Worm (Caenorhabditis elegans) whole organism, mixed stage, embryonic: ENCODE data around the gene R01H10.4.

ENCODE experiments used
- M03D4.4 ChIP-seq: sonication (generic microtip); optimal IDR thresholded peaks from 2 replicates; lab custom pipeline; 2017; ENCODE audit warnings: mild to moderate bottlenecking, missing genetic modification characterization, missing compliant biosample characterization
- bed-3 ChIP-seq: fragments of 200-800 bp; sonication (Bioruptor generic); optimal IDR thresholded peaks from 3 replicates; lab custom pipeline; 2018; ENCODE audit warnings: mild to moderate bottlenecking, missing genetic modification characterization, moderate library complexity, missing compliant biosample characterization
- blmp-1 ChIP-seq: fragments of 150-350 bp; optimal IDR thresholded peaks from 2 replicates; lab custom pipeline; 2014; ENCODE audit warnings: missing biosample characterization, missing genetic modification characterization
- ceh-39 ChIP-seq: fragments of 150-350 bp; optimal IDR thresholded peaks from 2 replicates; lab custom pipeline; 2014; ENCODE audit warnings: missing biosample characterization, missing genetic modification characterization
- ceh-43 ChIP-seq: fragments of 200-800 bp; sonication (Bioruptor generic); optimal IDR thresholded peaks from 2 replicates; lab custom pipeline; 2018; ENCODE audit warnings: mild to moderate bottlenecking, missing genetic modification characterization, moderate library complexity, missing compliant biosample characterization
- ceh-83 ChIP-seq: fragments of 200-800 bp; sonication (Bioruptor generic); optimal IDR thresholded peaks from 2 replicates; lab custom pipeline; 2018; ENCODE audit warnings: mild to moderate bottlenecking, missing genetic modification characterization, missing compliant biosample characterization
- ces-1 ChIP-seq: fragments of 150-350 bp; optimal IDR thresholded peaks from 2 replicates; lab custom pipeline; 2014; ENCODE audit warnings: missing biosample characterization, missing genetic modification reagents, missing genetic modification characterization
- elt-1 ChIP-seq: sonication (generic microtip); optimal IDR thresholded peaks from 2 replicates; lab custom pipeline; 2017; ENCODE audit warnings: missing genetic modification characterization, mild to moderate bottlenecking, missing compliant biosample characterization, antibody characterized with exemption, moderate library complexity, borderline replicate concordance; ENCODE audit not compliant: insufficient read depth
- elt-3 ChIP-seq: fragments of 150-350 bp; optimal IDR thresholded peaks from 2 replicates; lab custom pipeline; 2014; ENCODE audit warnings: missing biosample characterization, missing genetic modification characterization
- flh-1 ChIP-seq: fragments of 200-800 bp; sonication (Bioruptor generic); optimal IDR thresholded peaks from 2 replicates; lab custom pipeline; 2018; ENCODE audit warnings: mild to moderate bottlenecking, missing genetic modification characterization, moderate library complexity, missing compliant biosample characterization
- hlh-1 ChIP-seq: fragments of 150-350 bp; optimal IDR thresholded peaks from 2 replicates; lab custom pipeline; 2014; ENCODE audit warnings: missing biosample characterization, missing genetic modification reagents, missing genetic modification characterization
- lin-32 ChIP-seq: fragments of 200-800 bp; sonication (Bioruptor generic); optimal IDR thresholded peaks from 2 replicates; lab custom pipeline; 2018; ENCODE audit warnings: mild to moderate bottlenecking, missing genetic modification characterization, missing compliant biosample characterization
- lsy-2 ChIP-seq: fragments of 150-350 bp; optimal IDR thresholded peaks from 2 replicates; lab custom pipeline; 2014; ENCODE audit warnings: missing biosample characterization, missing genetic modification characterization
- mab-5 ChIP-seq: fragments of 150-350 bp; optimal IDR thresholded peaks from 2 replicates; lab custom pipeline; 2014; ENCODE audit warnings: missing biosample characterization, missing genetic modification characterization
- mep-1 ChIP-seq: fragments of 150-350 bp; optimal IDR thresholded peaks from 2 replicates; lab custom pipeline; 2017; ENCODE audit warnings: missing biosample characterization, missing genetic modification reagents, missing genetic modification characterization, inconsistent platforms
- mls-2 ChIP-seq: sonication (generic microtip); optimal IDR thresholded peaks from 2 replicates; lab custom pipeline; 2016; ENCODE audit warnings: mild to moderate bottlenecking, missing genetic modification characterization, moderate library complexity, missing compliant biosample characterization
- nhr-12 ChIP-seq: fragments of 150-350 bp; optimal IDR thresholded peaks from 2 replicates; lab custom pipeline; 2014; ENCODE audit warnings: missing biosample characterization, missing genetic modification characterization
- nhr-2 ChIP-seq: fragments of 150-350 bp; optimal IDR thresholded peaks from 2 replicates; lab custom pipeline; 2014; ENCODE audit warnings: missing biosample characterization, missing genetic modification characterization
- nhr-237 ChIP-seq: fragments of 150-350 bp; optimal IDR thresholded peaks from 2 replicates; lab custom pipeline; 2014; ENCODE audit warnings: missing biosample characterization, missing genetic modification characterization
- nhr-28 ChIP-seq: fragments of 150-350 bp; optimal IDR thresholded peaks from 2 replicates; lab custom pipeline; 2014; ENCODE audit warnings: missing biosample characterization, missing genetic modification characterization
- pha-4 ChIP-seq: fragments of 150-350 bp; optimal IDR thresholded peaks from 2 replicates; lab custom pipeline; 2018; ENCODE audit warnings: missing biosample characterization, missing genetic modification reagents, missing genetic modification characterization
- sem-2 ChIP-seq: fragments of 200-800 bp; sonication (Bioruptor generic); optimal IDR thresholded peaks from 2 replicates; lab custom pipeline; 2018; ENCODE audit warnings: mild to moderate bottlenecking, missing genetic modification characterization, missing compliant biosample characterization
- snpc-4 ChIP-seq: fragments of 150-350 bp; optimal IDR thresholded peaks from 2 replicates; lab custom pipeline; 2014; ENCODE audit warnings: missing biosample characterization, missing genetic modification characterization
- sptf-1 ChIP-seq: sonication (generic microtip); optimal IDR thresholded peaks from 2 replicates; lab custom pipeline; 2017; ENCODE audit warnings: mild to moderate bottlenecking, missing genetic modification characterization, moderate library complexity, missing compliant biosample characterization
- tbx-8 ChIP-seq: fragments of 200-800 bp; sonication (Bioruptor generic); optimal IDR thresholded peaks from 2 replicates; lab custom pipeline; 2018; ENCODE audit warnings: mild to moderate bottlenecking, missing genetic modification characterization, moderate library complexity, missing compliant biosample characterization
- unc-120 ChIP-seq: sonication (generic microtip); optimal IDR thresholded peaks from 2 replicates; lab custom pipeline; 2017; ENCODE audit warnings: missing genetic modification characterization, missing compliant biosample characterization; ENCODE audit not compliant: poor library complexity, severe bottlenecking
- unc-39 ChIP-seq: fragments of 150-350 bp; optimal IDR thresholded peaks from 2 replicates; lab custom pipeline; 2014; ENCODE audit warnings: missing biosample characterization, missing genetic modification characterization
- unc-62 ChIP-seq: fragments of 150-350 bp; optimal IDR thresholded peaks from 2 replicates; lab custom pipeline; 2014; ENCODE audit warnings: missing biosample characterization, missing genetic modification reagents, missing genetic modification characterization
- ztf-11 ChIP-seq: fragments of 150-350 bp; optimal IDR thresholded peaks from 2 replicates; lab custom pipeline; 2014; ENCODE audit warnings: missing biosample characterization, missing genetic modification characterization

The R01H10.4 gene

DNA sequence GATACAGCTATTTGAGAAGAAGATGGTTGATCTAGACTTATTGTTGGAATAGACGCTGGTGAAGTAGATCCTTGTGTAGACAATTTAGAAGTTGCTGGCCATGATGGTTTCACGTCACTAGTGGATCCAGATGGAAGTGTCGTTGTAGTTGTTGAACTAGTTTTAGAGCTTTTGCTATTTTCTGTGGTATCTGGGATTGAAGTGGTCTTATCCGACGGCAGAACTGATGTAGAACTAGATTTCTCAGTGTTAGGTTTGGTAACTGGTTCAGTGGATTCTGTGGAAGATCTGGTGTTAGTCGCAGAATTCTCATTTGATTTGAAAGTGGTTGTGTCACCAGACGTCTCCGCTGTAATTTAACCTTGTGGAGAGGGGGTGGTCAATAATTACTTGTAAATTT lies 23.0 kb upstream of the R01H10.4 start:
- TF ChIP-seq ceh-39 (no peak), elt-3 (no peak), M03D4.4 (tag; lab: Kevin White, UChicago) (no peak), ces-1 (GFP tag; lab: Kevin White, UChicago) (no peak), elt-1 (no peak), ceh-43 (GFP tag; lab: Kevin White, UChicago) (no peak), mls-2 (tag; lab: Kevin White, UChicago) (no peak), unc-39 (no peak), snpc-4 (tag; lab: Kevin White, UChicago) (no peak), ztf-11 (tag; lab: Kevin White, UChicago) (no peak), unc-62 (GFP tag; lab: Kevin White, UChicago) (no peak)

DNA sequence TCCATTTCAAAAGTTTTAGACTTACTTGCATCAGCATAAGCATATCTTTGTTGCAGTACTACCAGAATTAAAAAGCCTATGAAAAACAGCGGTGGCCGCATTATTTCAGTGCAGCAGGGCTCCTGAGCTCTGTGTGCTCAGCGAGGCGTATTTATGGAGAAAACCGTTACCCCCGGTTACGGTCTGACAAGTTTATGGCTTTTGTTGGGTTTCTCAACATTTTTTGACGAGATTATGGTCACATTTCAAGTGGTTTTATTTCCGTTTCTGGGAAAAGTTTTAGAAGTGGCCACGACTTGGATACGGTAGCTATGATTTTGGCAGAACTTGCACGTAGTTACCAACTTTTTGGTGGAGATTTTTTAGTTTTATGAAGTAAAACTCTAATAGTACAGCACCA lies 20.6 kb upstream of the R01H10.4 start, which contains the start of gene paml-1:
Gene paml-1 (minus strand): TSS at position 101 of the 400 bp plus-strand sequence.
- TF ChIP-seq sptf-1 (tag; lab: Kevin White, UChicago) (no peak), mls-2 (tag; lab: Kevin White, UChicago) (no peak), ceh-83 (GFP tag; lab: Kevin White, UChicago) (no peak), blmp-1 (tag; lab: Kevin White, UChicago) (no peak), lin-32 (GFP tag; lab: Kevin White, UChicago) (no peak), pha-4 (tag; lab: Kevin White, UChicago) (no peak), tbx-8 (GFP tag; lab: Kevin White, UChicago) (no peak), flh-1 (GFP tag; lab: Kevin White, UChicago) (no peak)

DNA sequence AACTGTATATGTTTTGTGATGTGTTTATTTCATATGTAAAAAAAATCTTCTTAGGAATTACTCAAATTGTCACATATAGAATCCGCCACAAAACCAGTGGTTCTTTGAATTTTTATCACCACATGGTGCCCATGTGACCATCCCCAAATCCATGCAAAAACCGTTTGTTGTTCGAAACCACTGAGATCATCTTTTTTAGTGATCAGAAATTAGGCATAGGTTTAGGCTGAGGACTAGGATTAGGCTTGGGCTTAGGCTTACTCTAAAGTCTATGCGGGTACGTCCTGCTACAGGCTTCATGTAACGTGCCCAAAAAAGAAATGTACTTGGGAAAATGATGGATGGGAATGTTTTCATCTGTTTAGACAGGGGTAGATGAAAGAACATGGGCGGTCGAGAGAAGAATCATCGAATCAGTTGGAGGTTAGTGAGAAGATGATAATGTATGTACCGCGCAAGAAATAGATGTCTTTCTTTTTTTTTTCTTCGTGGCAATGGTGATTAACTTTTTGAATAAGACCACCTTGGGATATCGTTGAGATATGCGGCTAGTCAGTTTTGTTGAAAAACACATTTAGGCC lies 18.2 kb upstream of the R01H10.4 start:
- TF ChIP-seq mab-5 (tag; lab: Kevin White, UChicago) (no peak), pha-4 (tag; lab: Kevin White, UChicago) (no peak), unc-120 (tag; lab: Kevin White, UChicago) (no peak), elt-3 (no peak), nhr-2 (no peak), nhr-237 (tag; lab: Kevin White, UChicago) (no peak), nhr-12 (tag; lab: Kevin White, UChicago) (no peak), blmp-1 (tag; lab: Kevin White, UChicago) (no peak), mep-1 (tag; lab: Kevin White, UChicago) (no peak), nhr-28 (tag; lab: Kevin White, UChicago) (no peak), mls-2 (tag; lab: Kevin White, UChicago) (no peak), unc-62 (GFP tag; lab: Kevin White, UChicago) (no peak), bed-3 (GFP tag; lab: Kevin White, UChicago) (no peak), ceh-83 (GFP tag; lab: Kevin White, UChicago) (no peak), sem-2 (GFP tag; lab: Kevin White, UChicago) (no peak), ceh-39 (no peak), ceh-43 (GFP tag; lab: Kevin White, UChicago) (no peak), lsy-2 (no peak), ces-1 (GFP tag; lab: Kevin White, UChicago) (no peak)

DNA sequence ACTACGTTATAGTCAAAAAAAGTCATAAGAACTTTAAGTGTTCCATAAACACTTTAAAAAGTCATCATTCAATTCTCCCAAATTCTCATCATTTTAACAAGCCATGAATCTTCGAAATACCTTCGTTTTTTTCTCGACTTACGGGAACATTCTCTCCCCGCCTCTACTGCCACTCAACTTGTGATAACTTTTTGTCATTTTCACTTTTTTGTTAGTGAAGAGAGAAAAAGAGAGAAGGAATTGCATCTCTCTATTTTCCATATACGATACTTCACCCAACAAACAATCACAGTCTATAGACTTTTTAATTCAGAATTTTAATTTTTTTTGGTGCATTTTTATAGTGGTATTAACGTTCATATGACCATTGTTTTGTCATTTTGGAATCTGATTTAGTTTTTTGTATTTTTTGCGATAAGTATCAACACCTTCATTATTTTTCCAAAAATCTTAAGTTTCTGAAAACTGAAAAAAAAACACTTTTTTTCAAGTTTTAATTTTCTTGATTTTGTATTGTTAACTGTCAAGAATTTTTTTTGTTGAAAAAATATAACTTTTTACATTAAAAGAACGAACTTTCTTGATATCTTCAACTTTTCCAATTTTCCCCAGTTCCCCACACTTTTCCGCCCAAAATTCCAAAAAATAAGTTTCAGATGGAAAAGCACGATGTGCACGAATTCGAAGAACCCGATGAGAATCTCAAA lies 16.0 kb upstream of the R01H10.4 start, which contains the start of gene Y70G10A.3:
Gene Y70G10A.3 (plus strand): TSS at position 657 of the 707 bp plus-strand sequence.
- no peak for TF ChIP-seq hlh-1
- TF ChIP-seq, all 35 proteins: peak for 0

DNA sequence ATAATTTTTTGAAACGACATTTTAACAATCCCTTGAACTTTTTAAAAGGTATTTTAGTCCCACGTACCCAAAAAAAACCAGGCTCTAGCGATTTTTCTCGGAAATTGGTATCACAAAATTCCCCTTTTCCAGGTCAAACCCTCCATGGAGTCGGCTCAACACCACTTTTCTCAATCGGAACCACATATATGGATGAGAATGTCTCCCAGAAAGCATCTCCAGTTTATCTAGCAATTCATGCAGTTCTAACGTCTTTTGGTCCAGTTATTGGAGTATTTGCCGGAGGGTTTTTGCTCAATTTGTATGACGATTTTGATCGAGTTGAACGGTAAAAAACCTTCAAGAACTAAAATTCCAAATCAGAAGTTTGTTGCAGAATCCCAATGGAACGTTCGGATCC lies 14.5 kb upstream of the R01H10.4 start:
- TF ChIP-seq unc-120 (tag; lab: Kevin White, UChicago) (no peak), flh-1 (GFP tag; lab: Kevin White, UChicago) (no peak), lsy-2 (no peak)
